Fruit fly (Drosophila melanogaster): Measurements from ENCODE around the gene CG34429.

Gene CG34429

DNA sequence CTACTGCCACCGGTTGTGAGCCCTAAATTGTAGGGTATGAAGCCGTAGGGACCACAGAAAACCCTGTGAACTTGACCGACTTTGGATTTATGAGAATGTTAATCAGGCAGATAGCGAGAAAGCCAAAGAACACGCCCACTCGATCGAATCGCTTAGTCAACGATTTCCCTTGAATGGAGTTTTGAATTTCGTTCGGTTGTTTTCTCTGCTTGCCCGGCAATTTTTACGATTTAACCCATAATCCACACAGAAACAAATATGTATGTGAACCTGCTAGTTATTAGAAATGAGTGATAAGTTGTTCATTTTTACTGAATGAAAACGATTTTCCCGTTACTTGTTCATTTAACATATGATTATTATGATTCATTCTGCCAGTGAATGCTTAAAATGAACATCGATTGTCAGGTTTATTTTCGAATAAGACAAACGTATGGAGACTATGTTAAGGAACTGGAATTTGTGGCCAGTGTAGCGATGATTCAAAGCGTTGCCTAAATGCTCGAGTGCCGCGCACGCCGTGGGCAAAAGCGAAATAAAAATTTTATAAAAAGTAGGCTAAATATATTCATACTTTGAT lies 32.7 kb upstream of the CG34429 start:
- TF ChIP-seq CG31627 (GFP tag; optimal IDR thresholded peaks at IDR 0.05) (peak; percentile 1), CG11294 (GFP tag; IDR thresholded peaks at IDR 0.05) (no peak), CG6276 (GFP tag; optimal IDR thresholded peaks at IDR 0.05) (no peak), Lpt (GFP tag; optimal IDR thresholded peaks at IDR 0.05) (no peak), Blimp-1 (GFP tag; optimal IDR thresholded peaks at IDR 0.05) (no peak), CG8319 (GFP tag; optimal IDR thresholded peaks at IDR 0.05) (no peak), CG6163 (GFP tag; IDR thresholded peaks at IDR 0.05) (no peak), Sox14 (GFP tag; optimal IDR thresholded peaks at IDR 0.05) (no peak), CG32006 (GFP tag; optimal IDR thresholded peaks at IDR 0.05) (peak; percentile 6), CG11762 (GFP tag; optimal IDR thresholded peaks at IDR 0.05; ENCODE audit: insufficient read depth) (no peak), CG8119 (GFP tag; IDR thresholded peaks at IDR 0.05) (no peak), pdm3 (GFP tag; optimal IDR thresholded peaks at IDR 0.05) (peak; percentile 23), Eip78C (GFP tag) (peak; percentile 84), CG4318 (GFP tag; optimal IDR thresholded peaks at IDR 0.05) (no peak), Smox (GFP tag; optimal IDR thresholded peaks at IDR 0.05) (no peak), fkh (GFP tag; optimal IDR thresholded peaks at IDR 0.05) (no peak), CG8632 (GFP tag; optimal IDR thresholded peaks at IDR 0.05) (no peak), Eip93F (GFP tag; optimal IDR thresholded peaks at IDR 0.05) (no peak), Ets96B (tag; optimal IDR thresholded peaks at IDR 0.05) (peak; percentile 22), dsx (GFP tag; optimal IDR thresholded peaks at IDR 0.05; ENCODE audit: poor library complexity, severe bottlenecking) (peak; percentile 7), fd59A (GFP tag; optimal IDR thresholded peaks at IDR 0.05) (no peak), CG3919 (GFP tag; optimal IDR thresholded peaks at IDR 0.05) (no peak), topi (GFP tag; optimal IDR thresholded peaks at IDR 0.05) (peak; percentile 29), CG16779 (tag; optimal IDR thresholded peaks at IDR 0.05) (no peak), svp (GFP tag) (peak; percentile 54), Hr4 (GFP tag; optimal IDR thresholded peaks at IDR 0.05) (peak; percentile 2), CG34406 (GFP tag; optimal IDR thresholded peaks at IDR 0.05) (peak; percentile 20), Gug (GFP tag; IDR thresholded peaks at IDR 0.05) (no peak), acj6 (GFP tag; optimal IDR thresholded peaks at IDR 0.05) (peak; percentile 11), Met (GFP tag; optimal IDR thresholded peaks at IDR 0.05) (peak; percentile 9), Sox102F (GFP tag; optimal IDR thresholded peaks at IDR 0.05) (no peak)

DNA sequence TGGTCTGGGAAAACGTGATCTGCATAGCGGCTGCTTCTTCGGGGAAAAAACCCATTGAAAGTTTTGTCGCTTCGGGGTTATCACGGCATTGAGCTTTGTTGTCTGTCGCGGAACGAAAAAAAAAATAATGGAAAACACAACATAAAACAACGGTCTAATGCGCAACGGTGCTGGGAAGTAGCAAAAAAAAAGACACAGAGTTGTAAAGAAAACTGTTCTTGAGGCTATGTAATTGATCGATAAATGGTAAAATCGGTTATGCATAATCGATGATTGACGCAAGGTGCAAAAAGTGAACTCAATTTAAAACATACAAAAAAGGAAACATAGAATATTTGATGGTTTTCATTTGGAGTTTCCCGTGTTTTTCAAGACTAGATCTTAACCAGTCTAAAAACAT lies 31.5 kb upstream of the CG34429 start:
- TF ChIP-seq CG8632 (GFP tag; optimal IDR thresholded peaks at IDR 0.05) (no peak), CG8319 (GFP tag; optimal IDR thresholded peaks at IDR 0.05) (no peak), fd59A (GFP tag; optimal IDR thresholded peaks at IDR 0.05) (no peak), CG8119 (GFP tag; IDR thresholded peaks at IDR 0.05) (no peak), CG9139 (GFP tag; optimal IDR thresholded peaks at IDR 0.05) (no peak), Eip93F (GFP tag; optimal IDR thresholded peaks at IDR 0.05) (no peak), pdm3 (GFP tag; optimal IDR thresholded peaks at IDR 0.05) (no peak), Ets96B (tag; optimal IDR thresholded peaks at IDR 0.05) (no peak), CG10631 (GFP tag; optimal IDR thresholded peaks at IDR 0.05) (no peak), CG16779 (tag; optimal IDR thresholded peaks at IDR 0.05) (no peak), Gug (GFP tag; IDR thresholded peaks at IDR 0.05) (no peak)

DNA sequence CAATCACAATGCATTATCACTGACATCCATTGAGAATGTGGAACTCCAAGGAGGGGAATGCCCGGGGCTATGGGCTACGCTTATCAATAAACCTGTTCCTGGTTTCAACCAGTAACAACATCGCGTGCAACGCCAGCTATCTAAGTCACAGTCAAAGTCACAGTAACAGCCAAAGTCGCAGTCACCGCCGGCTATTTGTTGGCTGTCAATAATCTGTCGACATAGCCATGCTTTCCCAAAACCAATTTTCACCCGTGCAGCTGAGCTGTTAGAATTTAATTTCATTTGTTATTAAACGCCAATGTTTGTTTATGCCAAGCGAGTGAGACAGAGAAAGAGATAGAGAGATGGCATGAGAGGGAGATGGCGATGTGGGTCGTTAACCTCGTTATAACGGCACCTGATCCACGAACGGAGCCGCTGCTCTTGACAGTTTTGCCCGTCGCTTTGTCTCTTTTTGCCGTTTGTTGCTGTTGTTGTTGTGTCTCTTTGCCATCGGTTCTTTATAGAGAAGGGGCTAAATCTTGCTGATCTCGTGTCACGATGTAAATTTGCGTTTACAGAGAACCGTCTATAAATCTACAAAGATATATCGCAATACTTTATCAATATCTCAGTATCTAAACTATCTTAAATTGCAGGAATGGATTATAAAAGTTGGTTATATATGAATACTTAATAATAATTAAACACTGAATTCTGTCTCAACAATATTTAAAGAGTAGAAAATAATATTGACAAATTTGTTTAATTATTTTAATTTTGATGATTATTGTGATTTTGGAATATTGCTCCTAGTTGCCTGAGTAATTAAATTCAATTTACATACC lies 30.5 kb upstream of the CG34429 start:
- TF ChIP-seq Hr39 (GFP tag; optimal IDR thresholded peaks at IDR 0.05) (peak; percentile 3), CG6792 (GFP tag; optimal IDR thresholded peaks at IDR 0.05) (peak; percentile 11), pdm3 (GFP tag; optimal IDR thresholded peaks at IDR 0.05) (peak; percentile 33), Lpt (GFP tag; optimal IDR thresholded peaks at IDR 0.05) (peak; percentile 18), CG10669 (GFP tag; optimal IDR thresholded peaks at IDR 0.05) (no peak), CG10631 (GFP tag; optimal IDR thresholded peaks at IDR 0.05) (peak; percentile 42), CG32006 (GFP tag; optimal IDR thresholded peaks at IDR 0.05) (peak; percentile 59), fkh (GFP tag; optimal IDR thresholded peaks at IDR 0.05) (peak; percentile 86), svp (GFP tag) (peak; percentile 89), dsx (GFP tag; optimal IDR thresholded peaks at IDR 0.05; ENCODE audit: poor library complexity, severe bottlenecking) (no peak), Met (GFP tag; optimal IDR thresholded peaks at IDR 0.05) (peak; percentile 10), CG3919 (GFP tag; optimal IDR thresholded peaks at IDR 0.05) (peak; percentile 21), ss (GFP tag; optimal IDR thresholded peaks at IDR 0.05) (peak; percentile 18 to 70), Smox (GFP tag; optimal IDR thresholded peaks at IDR 0.05) (no peak), CG11294 (GFP tag; IDR thresholded peaks at IDR 0.05) (no peak), Hr38 (GFP tag; optimal IDR thresholded peaks at IDR 0.05) (no peak), OdsH (GFP tag; optimal IDR thresholded peaks at IDR 0.05) (peak; percentile 25), CG34406 (GFP tag; optimal IDR thresholded peaks at IDR 0.05) (peak; percentile 5), CG4318 (GFP tag; optimal IDR thresholded peaks at IDR 0.05) (no peak), achi (GFP tag; optimal IDR thresholded peaks at IDR 0.05) (peak; percentile 31), CG3032 (tag; optimal IDR thresholded peaks at IDR 0.05) (peak; percentile 33), CG8632 (GFP tag; optimal IDR thresholded peaks at IDR 0.05) (no peak), acj6 (GFP tag; optimal IDR thresholded peaks at IDR 0.05) (peak; percentile 41), CG31627 (GFP tag; optimal IDR thresholded peaks at IDR 0.05) (peak; percentile 5), Ets96B (tag; optimal IDR thresholded peaks at IDR 0.05) (no peak), CG6276 (GFP tag; optimal IDR thresholded peaks at IDR 0.05) (peak; percentile 5), Sox102F (GFP tag; optimal IDR thresholded peaks at IDR 0.05) (peak; percentile 39), eg (GFP tag; IDR thresholded peaks at IDR 0.05) (no peak), Sox14 (GFP tag; optimal IDR thresholded peaks at IDR 0.05) (no peak)

All from whole organism, prepupa.